Worm (Caenorhabditis elegans) whole organism, L1 larva: ENCODE measurements around the gene Y54G2A.7.

Experiments
- elt-3 ChIP-seq, 6 experiments: fragments of 150-350 bp in 1 of 6; sonication (generic microtip); optimal IDR thresholded peaks; 2 replicates each; lab custom pipeline; 2017 to 2018; ENCODE audit warnings: missing biosample characterization in 6 of 6, missing genetic modification characterization in 6 of 6, inconsistent platforms in 1 of 6
- nhr-237 ChIP-seq: fragments of 150-350 bp; optimal IDR thresholded peaks from 2 replicates; lab custom pipeline; 2014; ENCODE audit warnings: missing biosample characterization, missing genetic modification characterization
- sptf-1 ChIP-seq: fragments of 150-350 bp; optimal IDR thresholded peaks from 2 replicates; lab custom pipeline; 2014; ENCODE audit warnings: missing biosample characterization, missing genetic modification characterization

DNA sequence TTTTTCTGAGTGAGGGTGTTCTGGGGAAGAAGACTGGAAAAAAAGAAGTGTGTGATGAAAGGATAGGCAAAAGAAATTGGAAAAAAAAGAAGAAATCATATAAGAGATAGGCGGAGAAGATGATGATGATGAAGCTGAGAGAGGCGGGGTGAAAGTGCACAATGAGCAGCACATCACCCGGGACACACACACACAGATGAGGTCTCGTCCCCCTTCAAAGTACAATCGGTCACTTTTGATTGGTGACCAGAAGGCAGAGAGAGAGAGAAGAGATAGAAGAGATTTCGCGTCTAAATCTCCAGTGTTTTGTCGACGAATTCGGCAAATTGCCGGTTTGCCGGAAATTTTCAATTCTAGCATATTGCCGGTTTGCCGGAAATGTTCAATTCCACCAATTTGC lies 46.9 kb downstream of the Y54G2A.7 start:
- no peak for TF ChIP-seq sptf-1
- TF ChIP-seq nhr-237 (tag; lab: Kevin White, UChicago): no peak
- TF ChIP-seq elt-3 (tag; optimal IDR thresholded peaks at IDR 0.05; lab: Kevin White, UChicago): no peak
